Worm (Caenorhabditis elegans) whole organism, L3 larva: ENCODE measurements around the gene pho-8.
A peak's percentile ranks its signal among the peaks of the same experiment; 100 is the strongest.

Experiments
- R02D3.7 ChIP-seq: fragments of 150-350 bp; optimal IDR thresholded peaks from 2 replicates; lab custom pipeline; 2014; ENCODE audit warnings: missing biosample characterization, missing genetic modification characterization
- ZK546.5 ChIP-seq: sonication (generic microtip); optimal IDR thresholded peaks from 2 replicates; lab custom pipeline; 2017; ENCODE audit warnings: missing biosample characterization, missing genetic modification characterization
- aly-2 ChIP-seq: fragments of 150-350 bp; optimal IDR thresholded peaks from 2 replicates; lab custom pipeline; 2014; ENCODE audit warnings: missing biosample characterization, missing genetic modification characterization
- ceh-16 ChIP-seq: sonication (generic microtip); optimal IDR thresholded peaks from 2 replicates; lab custom pipeline; 2017; ENCODE audit warnings: missing biosample characterization, missing genetic modification characterization
- ceh-9 ChIP-seq: sonication (generic microtip); optimal IDR thresholded peaks from 2 replicates; lab custom pipeline; 2018; ENCODE audit warnings: missing biosample characterization, missing genetic modification characterization
- daf-12 ChIP-seq: fragments of 150-350 bp; optimal IDR thresholded peaks from 2 replicates; lab custom pipeline; 2014; ENCODE audit warnings: missing biosample characterization, missing genetic modification reagents, missing genetic modification characterization
- elt-1 ChIP-seq: fragments of 150-350 bp; optimal IDR thresholded peaks from 2 replicates; lab custom pipeline; 2014; ENCODE audit warnings: missing biosample characterization, missing genetic modification characterization
- elt-3 ChIP-seq, 3 experiments: fragments of 150-350 bp in 1 of 3; sonication (generic microtip) in 2 of 3; optimal IDR thresholded peaks; 2 replicates in 2 of 3; 4 replicates in 1 of 3; lab custom pipeline; 2014 to 2017; ENCODE audit warnings: missing biosample characterization in 3 of 3, missing genetic modification characterization in 3 of 3
- eor-1 ChIP-seq, 2 experiments: fragments of 150-350 bp; optimal IDR thresholded peaks; 2 replicates each; lab custom pipeline; 2014 to 2018; ENCODE audit warnings: missing biosample characterization in 2 of 2, missing genetic modification characterization in 2 of 2
- fkh-10 ChIP-seq: sonication (generic microtip); optimal IDR thresholded peaks from 2 replicates; lab custom pipeline; 2017; ENCODE audit warnings: missing biosample characterization, missing genetic modification reagents, missing genetic modification characterization
- fkh-2 ChIP-seq: fragments of 150-350 bp; optimal IDR thresholded peaks from 2 replicates; lab custom pipeline; 2014; ENCODE audit warnings: missing biosample characterization, missing genetic modification reagents, missing genetic modification characterization
- fos-1 ChIP-seq: fragments of 150-350 bp; optimal IDR thresholded peaks from 2 replicates; lab custom pipeline; 2014; ENCODE audit warnings: missing biosample characterization, missing genetic modification characterization
- hmg-11 ChIP-seq: sonication (generic microtip); optimal IDR thresholded peaks from 2 replicates; lab custom pipeline; 2016; ENCODE audit warnings: missing genetic modification characterization, missing compliant biosample characterization
- jun-1 ChIP-seq: fragments of 150-350 bp; optimal IDR thresholded peaks from 2 replicates; lab custom pipeline; 2014; ENCODE audit warnings: missing biosample characterization, missing genetic modification reagents, missing genetic modification characterization
- lsy-12 ChIP-seq: sonication (generic microtip); optimal IDR thresholded peaks from 2 replicates; lab custom pipeline; 2016; ENCODE audit warnings: mild to moderate bottlenecking, missing genetic modification characterization, missing compliant biosample characterization
- mml-1 ChIP-seq: fragments of 150-350 bp; sonication (generic microtip); optimal IDR thresholded peaks from 3 replicates; lab custom pipeline; 2014; ENCODE audit warnings: missing biosample characterization, missing genetic modification characterization
- nfya-1 ChIP-seq: sonication (generic microtip); optimal IDR thresholded peaks from 2 replicates; lab custom pipeline; 2017; ENCODE audit warnings: missing genetic modification characterization, mild to moderate bottlenecking, missing compliant biosample characterization, antibody characterized with exemption, moderate library complexity; ENCODE audit not compliant: insufficient read depth
- nhr-11 ChIP-seq: fragments of 150-350 bp; optimal IDR thresholded peaks from 2 replicates; lab custom pipeline; 2014; ENCODE audit warnings: missing biosample characterization, missing genetic modification characterization
- nhr-12 ChIP-seq: fragments of 150-350 bp; optimal IDR thresholded peaks from 2 replicates; lab custom pipeline; 2014; ENCODE audit warnings: missing biosample characterization, missing genetic modification characterization
- nhr-23 ChIP-seq: fragments of 150-350 bp; optimal IDR thresholded peaks from 2 replicates; lab custom pipeline; 2014; ENCODE audit warnings: missing biosample characterization, missing genetic modification reagents, missing genetic modification characterization
- nhr-237 ChIP-seq: fragments of 150-350 bp; optimal IDR thresholded peaks from 2 replicates; lab custom pipeline; 2014; ENCODE audit warnings: missing biosample characterization, missing genetic modification characterization
- nhr-25 ChIP-seq: sonication (generic microtip); optimal IDR thresholded peaks from 2 replicates; lab custom pipeline; 2017; ENCODE audit warnings: missing biosample characterization, missing genetic modification characterization
- nhr-28 ChIP-seq: fragments of 150-350 bp; optimal IDR thresholded peaks from 2 replicates; lab custom pipeline; 2014; ENCODE audit warnings: missing biosample characterization, missing genetic modification characterization
- nhr-43 ChIP-seq: sonication (generic microtip); optimal IDR thresholded peaks from 2 replicates; lab custom pipeline; 2016; ENCODE audit warnings: mild to moderate bottlenecking, missing genetic modification characterization, missing compliant biosample characterization; ENCODE audit not compliant: poor library complexity, severe bottlenecking
- nhr-76 ChIP-seq: fragments of 150-350 bp; sonication (generic microtip); optimal IDR thresholded peaks from 5 replicates; lab custom pipeline; 2014; ENCODE audit warnings: missing biosample characterization, missing genetic modification characterization
- nhr-77 ChIP-seq: fragments of 150-350 bp; optimal IDR thresholded peaks from 2 replicates; lab custom pipeline; 2014; ENCODE audit warnings: missing biosample characterization, missing genetic modification characterization
- pha-4 ChIP-seq: fragments of 150-350 bp; optimal IDR thresholded peaks from 2 replicates; lab custom pipeline; 2014; ENCODE audit warnings: missing biosample characterization, missing genetic modification reagents, missing genetic modification characterization
- pqm-1 ChIP-seq: fragments of 150-350 bp; optimal IDR thresholded peaks from 2 replicates; lab custom pipeline; 2017; ENCODE audit warnings: missing biosample characterization, missing genetic modification characterization, inconsistent platforms
- sea-2 ChIP-seq: fragments of 150-350 bp; sonication (generic microtip); optimal IDR thresholded peaks from 4 replicates; lab custom pipeline; 2014; ENCODE audit warnings: missing biosample characterization, missing genetic modification reagents, missing genetic modification characterization
- skn-1 ChIP-seq: fragments of 150-350 bp; optimal IDR thresholded peaks from 2 replicates; lab custom pipeline; 2014; ENCODE audit warnings: missing biosample characterization, missing genetic modification characterization
- snpc-4 ChIP-seq: fragments of 150-350 bp; optimal IDR thresholded peaks from 2 replicates; lab custom pipeline; 2014; ENCODE audit warnings: missing biosample characterization, missing genetic modification characterization
- unc-39 ChIP-seq: sonication (generic microtip); optimal IDR thresholded peaks from 4 replicates; lab custom pipeline; 2017; ENCODE audit warnings: missing biosample characterization, missing genetic modification characterization
- unc-62 ChIP-seq: fragments of 150-350 bp; sonication (generic microtip); optimal IDR thresholded peaks from 4 replicates; lab custom pipeline; 2014; ENCODE audit warnings: missing biosample characterization, missing genetic modification reagents, missing genetic modification characterization
- zag-1 ChIP-seq: fragments of 150-350 bp; optimal IDR thresholded peaks from 2 replicates; lab custom pipeline; 2014; ENCODE audit warnings: missing biosample characterization, missing genetic modification characterization
- ztf-11 ChIP-seq: fragments of 150-350 bp; optimal IDR thresholded peaks from 2 replicates; lab custom pipeline; 2014; ENCODE audit warnings: missing biosample characterization, missing genetic modification characterization

pho-8 gene

DNA sequence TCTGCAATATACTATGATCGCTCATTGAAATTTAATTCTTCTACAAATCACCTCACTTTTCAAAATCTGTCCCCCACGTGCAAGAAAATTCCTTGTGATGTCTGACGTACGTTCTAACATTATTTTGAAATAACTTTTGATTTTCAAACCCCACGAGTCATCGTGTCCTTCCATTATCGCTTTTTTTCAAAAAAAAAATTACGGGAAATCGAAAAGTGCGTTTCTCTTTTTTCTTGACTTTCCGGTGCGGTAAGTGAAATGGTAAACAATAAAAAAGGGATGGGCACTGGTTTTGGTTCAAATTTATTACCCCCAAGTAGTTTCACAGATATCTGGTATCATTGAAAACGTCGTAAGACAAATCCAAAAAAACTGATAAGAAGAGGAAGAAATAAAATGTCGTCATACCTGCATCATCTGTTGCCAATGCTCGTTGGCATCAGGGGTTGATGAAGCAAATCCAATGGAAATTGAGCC, 29.9 kb upstream of the pho-8 start:
- TF ChIP-seq nhr-25 (tag; lab: Kevin White, UChicago) (peak; percentile 10), R02D3.7 (tag; lab: Kevin White, UChicago) (no peak), jun-1 (tag; lab: Kevin White, UChicago) (no peak), nfya-1 (tag; lab: Kevin White, UChicago) (no peak), nhr-28 (no peak), ceh-16 (tag; lab: Kevin White, UChicago) (no peak), nhr-43 (tag; lab: Kevin White, UChicago) (peak; percentile 40), aly-2 (tag; lab: Kevin White, UChicago) (no peak), nhr-11 (tag; lab: Kevin White, UChicago) (no peak), nhr-77 (tag; lab: Kevin White, UChicago) (no peak), elt-3 (tag; optimal IDR thresholded peaks at IDR 0.05; lab: Kevin White, UChicago) (peak in 1 of 3 experiments; percentile 17)
- TF ChIP-seq, all 47 proteins: peak for 3

DNA sequence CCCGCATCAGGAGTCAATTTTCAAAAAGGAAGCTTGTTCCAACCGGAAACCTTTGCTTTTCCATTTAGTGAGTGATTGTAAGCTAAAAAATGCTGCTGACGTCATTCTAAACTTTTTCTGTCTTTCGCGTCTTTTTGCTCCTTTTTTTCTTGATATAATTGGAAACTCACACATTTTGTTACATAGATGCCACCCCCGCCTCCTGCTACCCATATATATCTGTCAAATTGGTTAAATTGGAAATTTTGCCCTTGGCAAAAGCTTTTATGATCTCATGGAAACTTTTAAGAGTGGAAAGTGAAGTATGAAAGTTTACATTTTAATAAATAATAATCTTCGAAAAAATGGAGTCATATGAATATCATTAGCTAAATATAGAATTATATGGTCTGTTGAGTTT, 23.5 kb upstream of the pho-8 start:
- no peak for TF ChIP-seq nhr-43 (tag; lab: Kevin White, UChicago)
- TF ChIP-seq nhr-77 (tag; lab: Kevin White, UChicago): no peak
- no peak for TF ChIP-seq aly-2 (tag; lab: Kevin White, UChicago)
- TF ChIP-seq nhr-28: no peak
- no peak for TF ChIP-seq unc-39 (tag; lab: Kevin White, UChicago)
- no peak for TF ChIP-seq ztf-11 (tag; lab: Kevin White, UChicago)
- TF ChIP-seq skn-1 (tag; lab: Kevin White, UChicago): no peak
- TF ChIP-seq mml-1 (tag; lab: Kevin White, UChicago): no peak
- no peak for TF ChIP-seq nhr-23 (tag; lab: Kevin White, UChicago)
- no peak for TF ChIP-seq pha-4 (tag; lab: Kevin White, UChicago)
- TF ChIP-seq nhr-76 (tag; lab: Kevin White, UChicago): no peak
- TF ChIP-seq unc-62: no peak
- TF ChIP-seq ceh-9 (tag; lab: Kevin White, UChicago): no peak
- TF ChIP-seq nhr-11 (tag; lab: Kevin White, UChicago): no peak
- no peak for TF ChIP-seq lsy-12 (tag; lab: Kevin White, UChicago)
- TF ChIP-seq sea-2 (GFP tag; lab: Kevin White, UChicago): no peak
- no peak for TF ChIP-seq fos-1 (tag; lab: Kevin White, UChicago)
- no peak for TF ChIP-seq pqm-1
- TF ChIP-seq, all 47 proteins: peak for 0

DNA sequence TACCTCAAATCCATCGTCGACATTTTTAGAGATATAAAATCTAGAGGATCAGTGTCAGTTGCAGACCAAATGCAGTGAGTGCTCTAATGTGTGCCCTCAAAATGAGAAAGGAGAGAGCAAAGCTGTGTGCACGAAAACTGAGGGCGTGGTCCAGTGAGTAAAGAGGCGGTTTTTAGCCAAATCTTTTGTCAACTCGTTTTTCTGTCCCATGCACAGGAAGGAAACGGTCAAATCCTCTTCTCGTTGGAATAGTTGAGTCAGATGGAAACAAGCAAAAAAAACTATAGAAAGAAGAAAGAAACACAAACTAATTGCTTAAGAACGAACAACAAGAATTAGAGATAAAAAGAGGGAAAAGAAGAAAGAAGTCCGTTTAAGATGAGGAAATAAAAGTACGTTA, 21.5 kb upstream of the pho-8 start, which contains the start of gene D2023.3:
D2023.3 (minus strand) TSS at position 101 of the 400 bp plus-strand sequence.
- TF ChIP-seq pha-4 (tag; lab: Kevin White, UChicago): no peak
- TF ChIP-seq nhr-28: no peak
- TF ChIP-seq fkh-2: no peak
- no peak for TF ChIP-seq zag-1 (tag; lab: Kevin White, UChicago)
- no peak for TF ChIP-seq pqm-1
- TF ChIP-seq nhr-237 (tag; lab: Kevin White, UChicago): no peak
- no peak for TF ChIP-seq nhr-77 (tag; lab: Kevin White, UChicago)
- no peak for TF ChIP-seq unc-39 (tag; lab: Kevin White, UChicago)
- TF ChIP-seq eor-1 (tag; optimal IDR thresholded peaks at IDR 0.05; lab: Kevin White, UChicago): no peak
- TF ChIP-seq nhr-12 (tag; lab: Kevin White, UChicago): no peak
- no peak for TF ChIP-seq ZK546.5 (tag; lab: Kevin White, UChicago)
- no peak for TF ChIP-seq hmg-11 (tag; lab: Kevin White, UChicago)
- TF ChIP-seq, all 47 proteins: peak for 0

DNA sequence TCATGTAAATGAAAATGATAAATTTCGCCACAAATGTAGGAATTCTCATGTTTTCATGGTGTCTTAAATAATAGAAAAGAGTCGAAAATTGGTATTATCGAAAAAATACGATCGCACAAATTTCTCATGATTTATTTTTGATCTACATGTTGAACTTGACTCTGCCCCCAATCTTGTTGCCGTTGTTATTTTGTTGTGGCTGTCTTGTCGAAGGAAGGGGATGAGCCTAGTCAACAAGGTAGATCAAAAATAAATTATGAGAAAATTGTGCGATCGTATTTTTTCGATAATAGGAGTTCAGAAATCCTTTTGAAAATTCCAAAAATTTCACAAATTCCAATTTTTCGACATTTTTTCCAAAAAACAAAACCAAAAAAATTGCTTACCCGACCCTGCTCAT, 17.9 kb upstream of the pho-8 start:
- TF ChIP-seq mml-1 (tag; lab: Kevin White, UChicago): no peak
- TF ChIP-seq R02D3.7 (tag; lab: Kevin White, UChicago): no peak
- no peak for TF ChIP-seq nhr-76 (tag; lab: Kevin White, UChicago)
- TF ChIP-seq snpc-4 (tag; lab: Kevin White, UChicago): no peak
- no peak for TF ChIP-seq nhr-12 (tag; lab: Kevin White, UChicago)
- TF ChIP-seq ztf-11 (tag; lab: Kevin White, UChicago): no peak
- TF ChIP-seq unc-39 (tag; lab: Kevin White, UChicago): no peak
- TF ChIP-seq nhr-43 (tag; lab: Kevin White, UChicago): no peak
- TF ChIP-seq pha-4 (tag; lab: Kevin White, UChicago): no peak
- no peak for TF ChIP-seq nhr-25 (tag; lab: Kevin White, UChicago)
- no peak for TF ChIP-seq daf-12 (tag; lab: Kevin White, UChicago)
- TF ChIP-seq elt-1: no peak
- TF ChIP-seq fkh-10 (GFP tag; lab: Kevin White, UChicago): no peak
